Fruit fly (Drosophila melanogaster) whole organism, embryonic: ENCODE measurements around the gene CG7512.

Experiments
- ATbp ChIP-seq: fragments of 200-800 bp; sonication (Bioruptor generic); optimal IDR thresholded peaks from 2 replicates; lab custom pipeline; 2017; ENCODE audit warnings: missing biosample characterization, mild to moderate bottlenecking, missing genetic modification characterization, missing genetic modification reagents
- Ada2b ChIP-seq: fragments of 200-800 bp; sonication (Bioruptor generic); IDR thresholded peaks from 2 replicates; pipeline ENCODE4 v1.3.6; 2022; ENCODE audit warnings: missing biosample characterization, missing genetic modification characterization
- Adf1 ChIP-seq: fragments of 200-800 bp; sonication (Bioruptor generic); IDR thresholded peaks from 2 replicates; pipeline ENCODE4 v1.3.6; 2022; ENCODE audit warnings: missing biosample characterization, missing genetic modification characterization
- Asciz ChIP-seq: fragments of 200-800 bp; sonication (Bioruptor generic); optimal IDR thresholded peaks from 2 replicates; lab custom pipeline; 2017; ENCODE audit warnings: missing biosample characterization, mild to moderate bottlenecking, missing genetic modification characterization, missing genetic modification reagents
- Bgb ChIP-seq: fragments of 200-800 bp; sonication (Bioruptor generic); IDR thresholded peaks from 2 replicates; pipeline ENCODE4 v1.3.6; 2022; ENCODE audit warnings: missing biosample characterization, missing genetic modification characterization; ENCODE audit not compliant: partially characterized antibody
- CG11085 ChIP-seq: fragments of 200-800 bp; sonication (Bioruptor generic); IDR thresholded peaks from 2 replicates; pipeline ENCODE4 v1.3.6; 2022; ENCODE audit warnings: missing biosample characterization, missing genetic modification characterization
- CG12299 ChIP-seq: fragments of 200-800 bp; sonication (Bioruptor generic); optimal IDR thresholded peaks from 2 replicates; lab custom pipeline; 2018; ENCODE audit warnings: missing biosample characterization, mild to moderate bottlenecking, missing genetic modification characterization
- CG13775 ChIP-seq: fragments of 200-800 bp; sonication (Bioruptor generic); optimal IDR thresholded peaks from 3 replicates; lab custom pipeline; 2017; ENCODE audit warnings: missing biosample characterization, mild to moderate bottlenecking, missing genetic modification characterization
- CG15601 ChIP-seq: fragments of 200-800 bp; sonication (Bioruptor generic); optimal IDR thresholded peaks from 3 replicates; lab custom pipeline; 2019; ENCODE audit warnings: missing biosample characterization, mild to moderate bottlenecking, missing genetic modification characterization, moderate library complexity
- CG2202 ChIP-seq: fragments of 200-800 bp; sonication (Bioruptor generic); optimal IDR thresholded peaks from 2 replicates; lab custom pipeline; 2018; ENCODE audit warnings: missing biosample characterization, mild to moderate bottlenecking, missing genetic modification characterization
- CG34422 ChIP-seq: fragments of 200-800 bp; sonication (Bioruptor generic); IDR thresholded peaks from 3 replicates; pipeline ENCODE4 v1.3.6; 2022; ENCODE audit warnings: missing biosample characterization, missing genetic modification characterization
- CG3847 ChIP-seq: fragments of 200-800 bp; sonication (Bioruptor generic); IDR thresholded peaks from 2 replicates; pipeline ENCODE4 v1.3.6; 2022; ENCODE audit warnings: missing biosample characterization, missing genetic modification characterization
- CG4328 ChIP-seq: fragments of 200-800 bp; sonication (Bioruptor generic); optimal IDR thresholded peaks from 3 replicates; lab custom pipeline; 2017; ENCODE audit warnings: missing biosample characterization, missing genetic modification reagents, missing genetic modification characterization
- CG4617 ChIP-seq: fragments of 200-800 bp; sonication (Bioruptor generic); optimal IDR thresholded peaks from 3 replicates; lab custom pipeline; 2016; ENCODE audit warnings: missing biosample characterization, missing genetic modification characterization, borderline replicate concordance
- CG5180 ChIP-seq: fragments of 200-800 bp; sonication (Bioruptor generic); optimal IDR thresholded peaks from 3 replicates; lab custom pipeline; 2017; ENCODE audit warnings: missing biosample characterization, missing genetic modification characterization, mild to moderate bottlenecking, moderate library complexity, missing genetic modification reagents
- CG7357 ChIP-seq: fragments of 200-800 bp; sonication (Bioruptor generic); IDR thresholded peaks from 3 replicates; pipeline ENCODE4 v1.3.6; 2022; ENCODE audit warnings: missing biosample characterization, missing genetic modification characterization
- CG8359 ChIP-seq: fragments of 200-800 bp; sonication (Bioruptor generic); optimal IDR thresholded peaks from 2 replicates; lab custom pipeline; 2017; ENCODE audit warnings: missing biosample characterization, mild to moderate bottlenecking, missing genetic modification characterization, borderline replicate concordance
- CG8388 ChIP-seq: fragments of 200-800 bp; sonication (Bioruptor generic); optimal IDR thresholded peaks from 2 replicates; lab custom pipeline; 2019; ENCODE audit warnings: missing biosample characterization, mild to moderate bottlenecking, missing genetic modification characterization, moderate library complexity
- CG9797 ChIP-seq: fragments of 200-800 bp; sonication (Bioruptor generic); optimal IDR thresholded peaks from 3 replicates; lab custom pipeline; 2018; ENCODE audit warnings: missing biosample characterization, mild to moderate bottlenecking, missing genetic modification characterization
- CG9817 ChIP-seq: fragments of 200-800 bp; sonication (Bioruptor generic); optimal IDR thresholded peaks from 2 replicates; lab custom pipeline; 2018; ENCODE audit warnings: missing biosample characterization, mild to moderate bottlenecking, missing genetic modification characterization, moderate library complexity
- D19A ChIP-seq: fragments of 200-800 bp; optimal IDR thresholded peaks from 3 replicates; lab custom pipeline; 2019; ENCODE audit warnings: missing biosample characterization, mild to moderate bottlenecking, missing genetic modification characterization, moderate library complexity
- Dll ChIP-seq: fragments of 200-800 bp; sonication (Bioruptor generic); IDR thresholded peaks from 4 replicates; pipeline ENCODE4 v1.3.6; 2022; ENCODE audit warnings: missing biosample characterization, missing genetic modification characterization; ENCODE audit not compliant: partially characterized antibody
- GATAe ChIP-seq: fragments of 200-800 bp; sonication (Bioruptor generic); conservative IDR thresholded peaks from 2 replicates; pipeline ENCODE4 v1.3.6; 2022; ENCODE audit warnings: missing biosample characterization, missing genetic modification characterization
- HLH4C ChIP-seq: fragments of 200-800 bp; sonication (Bioruptor generic); IDR thresholded peaks from 3 replicates; pipeline ENCODE4 v1.3.6; 2022; ENCODE audit warnings: missing biosample characterization, missing genetic modification characterization; ENCODE audit not compliant: partially characterized antibody
- HmgD ChIP-seq: fragments of 200-800 bp; sonication (Bioruptor generic); optimal IDR thresholded peaks from 3 replicates; lab custom pipeline; 2016; ENCODE audit warnings: missing biosample characterization, missing genetic modification characterization
- Med ChIP-seq: fragments of 200-800 bp; sonication (Bioruptor generic); peaks from one replicate; lab custom pipeline; 2016; ENCODE audit warnings: missing biosample characterization, missing genetic modification characterization, mild to moderate bottlenecking, inconsistent platforms, moderate library complexity
- NfI ChIP-seq: fragments of 200-800 bp; sonication (Bioruptor generic); optimal IDR thresholded peaks from 3 replicates; lab custom pipeline; 2018; ENCODE audit warnings: missing biosample characterization, mild to moderate bottlenecking, missing genetic modification characterization, moderate library complexity
- Six4 ChIP-seq: fragments of 200-800 bp; sonication (Bioruptor generic); optimal IDR thresholded peaks from 2 replicates; lab custom pipeline; 2016; ENCODE audit warnings: missing biosample characterization, missing genetic modification characterization
- Ssrp ChIP-seq: fragments of 200-800 bp; sonication (Bioruptor generic); optimal IDR thresholded peaks from 2 replicates; lab custom pipeline; 2018; ENCODE audit warnings: missing biosample characterization, mild to moderate bottlenecking, missing genetic modification characterization, moderate library complexity
- Xrp1 ChIP-seq: fragments of 200-800 bp; sonication (Bioruptor generic); IDR thresholded peaks from 2 replicates; pipeline ENCODE4 v1.3.6; 2022; ENCODE audit warnings: missing biosample characterization, missing genetic modification characterization
- al ChIP-seq: fragments of 200-800 bp; sonication (Bioruptor generic); IDR thresholded peaks from 2 replicates; pipeline ENCODE4 v1.3.6; 2022; ENCODE audit warnings: missing biosample characterization, missing genetic modification characterization
- az2 ChIP-seq: fragments of 200-800 bp; sonication (Bioruptor generic); optimal IDR thresholded peaks from 3 replicates; lab custom pipeline; 2016; ENCODE audit warnings: missing biosample characterization, missing genetic modification characterization
- eve ChIP-seq, 2 experiments: fragments of >200 bp; optimal IDR thresholded peaks; 2 replicates each; lab custom pipeline; 2017; ENCODE audit warnings: missing biosample characterization in 2 of 2, missing genetic modification characterization in 2 of 2
- insv ChIP-seq, 2 experiments: fragments of 200-800 bp; sonication (Bioruptor generic); optimal IDR thresholded peaks; 3 replicates each; lab custom pipeline; 2016 to 2018; ENCODE audit warnings: missing biosample characterization in 2 of 2, missing genetic modification characterization in 2 of 2
- klu ChIP-seq: fragments of 200-800 bp; sonication (Bioruptor generic); IDR thresholded peaks from 2 replicates; pipeline ENCODE4 v1.3.6; 2022; ENCODE audit warnings: missing biosample characterization, missing genetic modification characterization
- mirr ChIP-seq: fragments of 200-800 bp; sonication (Bioruptor generic); optimal IDR thresholded peaks from 3 replicates; lab custom pipeline; 2018; ENCODE audit warnings: missing biosample characterization, mild to moderate bottlenecking, missing genetic modification characterization
- pfk ChIP-seq: fragments of 200-800 bp; sonication (Bioruptor generic); optimal IDR thresholded peaks from 2 replicates; lab custom pipeline; 2018; ENCODE audit warnings: missing biosample characterization, mild to moderate bottlenecking, missing genetic modification characterization, moderate library complexity
- pnt ChIP-seq: fragments of 200-800 bp; sonication (Bioruptor generic); optimal IDR thresholded peaks from 3 replicates; lab custom pipeline; 2016; ENCODE audit warnings: missing biosample characterization, missing genetic modification characterization
- schlank ChIP-seq: fragments of 200-800 bp; sonication (Bioruptor generic); optimal IDR thresholded peaks from 2 replicates; lab custom pipeline; 2018; ENCODE audit warnings: missing biosample characterization, mild to moderate bottlenecking, missing genetic modification characterization
- sd ChIP-seq: fragments of 200-800 bp; sonication (Bioruptor generic); optimal IDR thresholded peaks from 3 replicates; lab custom pipeline; 2018; ENCODE audit warnings: missing biosample characterization, mild to moderate bottlenecking, missing genetic modification characterization, moderate library complexity
- sens-2 ChIP-seq: fragments of 200-800 bp; sonication (Bioruptor generic); IDR thresholded peaks from 2 replicates; pipeline ENCODE4 v1.3.6; 2022; ENCODE audit warnings: missing biosample characterization, missing genetic modification characterization
- slp2 ChIP-seq: fragments of 200-800 bp; sonication (Bioruptor generic); optimal IDR thresholded peaks from 2 replicates; lab custom pipeline; 2016; ENCODE audit warnings: missing biosample characterization, missing genetic modification characterization
- tup ChIP-seq: fragments of 200-800 bp; sonication (Bioruptor generic); optimal IDR thresholded peaks from 2 replicates; lab custom pipeline; 2016; ENCODE audit warnings: missing biosample characterization, mild to moderate bottlenecking, missing genetic modification characterization, moderate library complexity
- twi ChIP-seq: fragments of 200-800 bp; optimal IDR thresholded peaks from 2 replicates; lab custom pipeline; 2019; ENCODE audit warnings: missing biosample characterization, mild to moderate bottlenecking, missing genetic modification characterization, moderate library complexity
- yki ChIP-seq: fragments of >200 bp; optimal IDR thresholded peaks from 3 replicates; lab custom pipeline; 2018
- zf30C ChIP-seq: fragments of 200-800 bp; sonication (Bioruptor generic); optimal IDR thresholded peaks from 3 replicates; lab custom pipeline; 2018; ENCODE audit warnings: missing biosample characterization, mild to moderate bottlenecking, missing genetic modification characterization

CG7512 gene

dm6 chr3L:11554338-11554737 is 40.8 kb downstream of the CG7512 start (continued):
- TF ChIP-seq twi (tag; lab: Kevin White, UChicago) (peak; percentile 80), sens-2 (peak; percentile 87), CG12299 (tag; lab: Kevin White, UChicago) (peak; percentile 48), zf30C (GFP tag; lab: Kevin White, UChicago) (peak; percentile 89), GATAe (GFP tag; lab: Robert Waterston, UW) (no peak), schlank (tag; lab: Kevin White, UChicago) (no peak), D19A (peak; percentile 89), pfk (GFP tag; lab: Kevin White, UChicago) (no peak), CG4617 (GFP tag; lab: Kevin White, UChicago) (peak; percentile 60), ATbp (GFP tag; lab: Kevin White, UChicago) (peak; percentile 68), CG9797 (GFP tag; lab: Kevin White, UChicago) (peak; percentile 12), CG3847 (GFP tag; lab: Robert Waterston, UW) (0 out of 2 replicates have a peak, but pooled peaks have one; percentile 15), Asciz (GFP tag; lab: Kevin White, UChicago) (peak; percentile 86), Six4 (GFP tag; lab: Kevin White, UChicago) (peak; percentile 83), CG9817 (tag; lab: Kevin White, UChicago) (no peak), klu (GFP tag; lab: Robert Waterston, UW) (peak; percentile 53; the same call in 1 of the 2 replicates), CG7357 (GFP tag; lab: Robert Waterston, UW) (peak; percentile 67; the same call in 2 of the 3 replicates), eve (GFP tag; optimal IDR thresholded peaks at IDR 0.05; lab: Kevin White, UChicago) (peak in 1 of 2 experiments; percentile 87), CG11085 (GFP tag; lab: Robert Waterston, UW) (0 out of 2 replicates have a peak, but pooled peaks have one; percentile 22), Ada2b (GFP tag; lab: Robert Waterston, UW) (peak; percentile 60), slp2 (peak; percentile 64), az2 (GFP tag; lab: Kevin White, UChicago) (peak; percentile 90), yki (lab: Kevin White, UChicago) (no peak), tup (GFP tag; lab: Kevin White, UChicago) (peak; percentile 51), HLH4C (GFP tag; lab: Robert Waterston, UW) (no peak), HmgD (GFP tag; lab: Kevin White, UChicago) (no peak), CG8359 (GFP tag; lab: Kevin White, UChicago) (peak; percentile 78), sd (tag; lab: Kevin White, UChicago) (no peak), Dll (GFP tag; lab: Robert Waterston, UW) (no peak), Xrp1 (GFP tag; lab: Robert Waterston, UW) (peak; percentile 97), CG34422 (GFP tag; lab: Robert Waterston, UW) (peak; percentile 85), pnt (GFP tag; lab: Kevin White, UChicago) (peak; percentile 66), CG4328 (GFP tag; lab: Kevin White, UChicago) (no peak), CG13775 (GFP tag; lab: Kevin White, UChicago) (peak; percentile 82), CG8388 (GFP tag; lab: Kevin White, UChicago) (peak; percentile 57), Ssrp (peak; percentile 88), mirr (GFP tag; lab: Kevin White, UChicago) (no peak), Med (GFP tag; lab: Kevin White, UChicago) (peak; percentile 91), Bgb (GFP tag; lab: Robert Waterston, UW) (no peak), NfI (GFP tag; lab: Kevin White, UChicago) (peak; percentile 54), al (GFP tag; lab: Robert Waterston, UW) (no peak), CG2202 (peak; percentile 93), Adf1 (no peak), insv (GFP tag; optimal IDR thresholded peaks at IDR 0.05; lab: Kevin White, UChicago) (peak in 1 of 2 experiments; percentile 12), CG15601 (tag; lab: Kevin White, UChicago) (peak; percentile 91), CG5180 (peak; percentile 56)
